Fruit fly (Drosophila melanogaster) whole organism, embryonic: ENCODE data around the gene axo.
A peak's percentile ranks its signal among the peaks of the same experiment; 100 is the strongest.

ENCODE experiments used
- Abd-B ChIP-seq: fragments of 200-800 bp; sonication (Bioruptor generic); optimal IDR thresholded peaks from 2 replicates; lab custom pipeline; 2018; ENCODE audit warnings: missing biosample characterization, mild to moderate bottlenecking, missing genetic modification characterization, moderate library complexity
- Awh ChIP-seq: fragments of 200-800 bp; sonication (Bioruptor generic); IDR thresholded peaks from 2 replicates; pipeline ENCODE4, ENCODE4 v1.3.6; 2022; ENCODE audit warnings: missing biosample characterization, missing genetic modification characterization
- CG1024 ChIP-seq: fragments of 200-800 bp; sonication (Bioruptor generic); IDR thresholded peaks from 2 replicates; pipeline ENCODE4 v1.3.6; 2022; ENCODE audit warnings: missing biosample characterization, missing genetic modification characterization
- CG10654 ChIP-seq: fragments of 200-800 bp; sonication (Bioruptor generic); optimal IDR thresholded peaks from 2 replicates; lab custom pipeline; 2016; ENCODE audit warnings: missing biosample characterization, missing genetic modification characterization
- CG11085 ChIP-seq: fragments of 200-800 bp; sonication (Bioruptor generic); IDR thresholded peaks from 2 replicates; pipeline ENCODE4 v1.3.6; 2022; ENCODE audit warnings: missing biosample characterization, missing genetic modification characterization
- CG12071 ChIP-seq: fragments of 200-800 bp; sonication (Bioruptor generic); optimal IDR thresholded peaks from 3 replicates; lab custom pipeline; 2018; ENCODE audit warnings: missing biosample characterization, mild to moderate bottlenecking, missing genetic modification characterization
- CG13296 ChIP-seq: fragments of 200-800 bp; sonication (Bioruptor generic); optimal IDR thresholded peaks from 3 replicates; lab custom pipeline; 2018; ENCODE audit warnings: missing biosample characterization, mild to moderate bottlenecking, missing genetic modification characterization
- CG14441 ChIP-seq: fragments of 200-800 bp; sonication (Bioruptor generic); IDR thresholded peaks from 2 replicates; pipeline ENCODE4 v1.3.6; 2022; ENCODE audit warnings: missing biosample characterization, missing genetic modification characterization
- CG14965 ChIP-seq: fragments of 200-800 bp; sonication (Bioruptor generic); optimal IDR thresholded peaks from 2 replicates; lab custom pipeline; 2016; ENCODE audit warnings: missing biosample characterization, missing genetic modification characterization, borderline replicate concordance
- CG1529 ChIP-seq: fragments of 200-800 bp; sonication (Bioruptor generic); optimal IDR thresholded peaks from 3 replicates; lab custom pipeline; 2018; ENCODE audit warnings: missing biosample characterization, missing genetic modification characterization
- CG17385 ChIP-seq: fragments of 200-800 bp; sonication (Bioruptor generic); optimal IDR thresholded peaks from 3 replicates; lab custom pipeline; 2018; ENCODE audit warnings: missing biosample characterization, mild to moderate bottlenecking, missing genetic modification characterization
- CG17802 ChIP-seq: fragments of 200-800 bp; sonication (Bioruptor generic); optimal IDR thresholded peaks from 2 replicates; lab custom pipeline; 2018; ENCODE audit warnings: missing biosample characterization, mild to moderate bottlenecking, missing genetic modification characterization, moderate library complexity
- CG18764 ChIP-seq: fragments of 200-800 bp; sonication (Bioruptor generic); optimal IDR thresholded peaks from 3 replicates; lab custom pipeline; 2016; ENCODE audit warnings: missing biosample characterization, missing genetic modification characterization
- CG30020 ChIP-seq: fragments of 200-800 bp; optimal IDR thresholded peaks from 2 replicates; lab custom pipeline; 2019; ENCODE audit warnings: missing biosample characterization, mild to moderate bottlenecking, missing genetic modification characterization, moderate library complexity
- CG30403 ChIP-seq: fragments of 200-800 bp; sonication (Bioruptor generic); optimal IDR thresholded peaks from 3 replicates; lab custom pipeline; 2016; ENCODE audit warnings: missing biosample characterization, missing genetic modification characterization
- CG3163 ChIP-seq: fragments of 200-800 bp; sonication (Bioruptor generic); optimal IDR thresholded peaks from 3 replicates; lab custom pipeline; 2016; ENCODE audit warnings: missing biosample characterization, missing genetic modification characterization
- CG3838 ChIP-seq: fragments of 200-800 bp; sonication (Bioruptor generic); optimal IDR thresholded peaks from 3 replicates; lab custom pipeline; 2016; ENCODE audit warnings: missing biosample characterization, missing genetic modification characterization
- CG6813 ChIP-seq: fragments of 200-800 bp; sonication (Bioruptor generic); optimal IDR thresholded peaks from 2 replicates; lab custom pipeline; 2017; ENCODE audit warnings: missing biosample characterization, missing genetic modification characterization, mild to moderate bottlenecking, moderate library complexity, missing genetic modification reagents
- CG6854 ChIP-seq: fragments of 200-800 bp; sonication (Bioruptor generic); optimal IDR thresholded peaks from 3 replicates; lab custom pipeline; 2017; ENCODE audit warnings: missing biosample characterization, mild to moderate bottlenecking, missing genetic modification characterization
- CTCF ChIP-seq: fragments of 200-800 bp; sonication (Bioruptor generic); optimal IDR thresholded peaks from 2 replicates; lab custom pipeline; 2017; ENCODE audit warnings: missing biosample characterization, mild to moderate bottlenecking, missing genetic modification characterization, moderate library complexity
- CoRest ChIP-seq: fragments of 200-800 bp; sonication (Bioruptor generic); optimal IDR thresholded peaks from 3 replicates; lab custom pipeline; 2018; ENCODE audit warnings: missing biosample characterization, mild to moderate bottlenecking, missing genetic modification characterization, moderate library complexity
- Doc3 ChIP-seq: fragments of 200-800 bp; sonication (Bioruptor generic); IDR thresholded peaks from 3 replicates; pipeline ENCODE4 v1.3.6; 2022; ENCODE audit warnings: missing biosample characterization, missing genetic modification characterization; ENCODE audit not compliant: partially characterized antibody
- Ets97D ChIP-seq: fragments of 200-800 bp; sonication (Bioruptor generic); optimal IDR thresholded peaks from 3 replicates; lab custom pipeline; 2016; ENCODE audit warnings: missing biosample characterization, missing genetic modification characterization
- HLH54F ChIP-seq: fragments of 200-800 bp; sonication (Bioruptor generic); optimal IDR thresholded peaks from 3 replicates; lab custom pipeline; 2016; ENCODE audit warnings: missing biosample characterization, missing genetic modification characterization
- Hand ChIP-seq: fragments of 200-800 bp; sonication (Bioruptor generic); optimal IDR thresholded peaks from 2 replicates; lab custom pipeline; 2017; ENCODE audit warnings: mild to moderate bottlenecking, missing biosample characterization, missing genetic modification reagents, missing genetic modification characterization
- Hr78 ChIP-seq, 2 experiments: fragments of 200-800 bp in 1 of 2; fragments of >200 bp in 1 of 2; sonication (Bioruptor generic) in 1 of 2; optimal IDR thresholded peaks; 2 replicates each; lab custom pipeline; 2017 to 2019; ENCODE audit warnings: missing biosample characterization in 2 of 2, missing genetic modification characterization in 2 of 2, mild to moderate bottlenecking in 1 of 2, moderate library complexity in 1 of 2
- Lhr ChIP-seq: fragments of 200-800 bp; sonication (Bioruptor generic); optimal IDR thresholded peaks from 3 replicates; lab custom pipeline; 2017; ENCODE audit warnings: mild to moderate bottlenecking, missing biosample characterization, missing genetic modification reagents, missing genetic modification characterization
- Meics ChIP-seq: fragments of 200-800 bp; sonication (Bioruptor generic); optimal IDR thresholded peaks from 2 replicates; lab custom pipeline; 2017; ENCODE audit warnings: missing biosample characterization, mild to moderate bottlenecking, missing genetic modification characterization
- NFAT ChIP-seq: fragments of 200-800 bp; sonication (Bioruptor generic); IDR thresholded peaks from 2 replicates; pipeline ENCODE4 v1.3.6; 2022; ENCODE audit warnings: missing biosample characterization, missing genetic modification characterization
- Ravus ChIP-seq: fragments of 200-800 bp; sonication (Bioruptor generic); IDR thresholded peaks from 2 replicates; pipeline ENCODE4 v1.3.6; 2022; ENCODE audit warnings: missing biosample characterization, missing genetic modification characterization
- Scr ChIP-seq: fragments of 200-800 bp; sonication (Bioruptor generic); IDR thresholded peaks from 2 replicates; pipeline ENCODE4 v1.3.6; 2022; ENCODE audit warnings: missing biosample characterization, missing genetic modification characterization; ENCODE audit not compliant: partially characterized antibody
- btn ChIP-seq: fragments of 200-800 bp; sonication (Bioruptor generic); optimal IDR thresholded peaks from 2 replicates; lab custom pipeline; 2016; ENCODE audit warnings: missing biosample characterization, missing genetic modification characterization
- corto ChIP-seq: fragments of 200-800 bp; sonication (Bioruptor generic); optimal IDR thresholded peaks from 2 replicates; lab custom pipeline; 2016; ENCODE audit warnings: missing biosample characterization, mild to moderate bottlenecking, missing genetic modification characterization, moderate library complexity
- dmrt11E ChIP-seq: fragments of 200-800 bp; sonication (Bioruptor generic); optimal IDR thresholded peaks from 3 replicates; lab custom pipeline; 2018; ENCODE audit warnings: missing biosample characterization, mild to moderate bottlenecking, missing genetic modification characterization, moderate library complexity
- ems ChIP-seq: fragments of 200-800 bp; sonication (Bioruptor generic); optimal IDR thresholded peaks from 3 replicates; lab custom pipeline; 2016; ENCODE audit warnings: missing biosample characterization, missing genetic modification characterization
- fd3F ChIP-seq: fragments of 200-800 bp; sonication (Bioruptor generic); optimal IDR thresholded peaks from 2 replicates; lab custom pipeline; 2018; ENCODE audit warnings: missing biosample characterization, mild to moderate bottlenecking, missing genetic modification characterization, moderate library complexity
- gem ChIP-seq: fragments of 200-800 bp; sonication (Bioruptor generic); optimal IDR thresholded peaks from 2 replicates; lab custom pipeline; 2019; ENCODE audit warnings: missing biosample characterization, mild to moderate bottlenecking, missing genetic modification characterization, moderate library complexity
- jigr1 ChIP-seq: fragments of 200-800 bp; sonication (Bioruptor generic); IDR thresholded peaks from 3 replicates; pipeline ENCODE4 v1.3.6; 2022; ENCODE audit warnings: missing biosample characterization, missing genetic modification characterization
- ken ChIP-seq: fragments of 200-800 bp; sonication (Bioruptor generic); IDR thresholded peaks from 3 replicates; pipeline ENCODE4 v1.3.6; 2022; ENCODE audit warnings: missing biosample characterization, missing genetic modification characterization
- odd ChIP-seq: fragments of 200-800 bp; sonication (Bioruptor generic); optimal IDR thresholded peaks from 2 replicates; lab custom pipeline; 2017; ENCODE audit warnings: missing biosample characterization, mild to moderate bottlenecking, missing genetic modification characterization
- onecut ChIP-seq: fragments of 200-800 bp; sonication (Bioruptor generic); IDR thresholded peaks from 2 replicates; pipeline ENCODE4 v1.3.6; 2022; ENCODE audit warnings: missing biosample characterization, missing genetic modification characterization
- pan ChIP-seq, 4 experiments: fragments of >200 bp in 3 of 4; fragments of 200-800 bp in 1 of 4; sonication (Bioruptor generic) in 1 of 4; optimal IDR thresholded peaks in 3 of 4; IDR thresholded peaks in 1 of 4; 2 replicates each; pipeline versions ENCODE4 v1.3.6 to Lab custom; 2017 to 2022; ENCODE audit warnings: missing biosample characterization in 2 of 4, missing genetic modification characterization in 2 of 4, mixed read lengths in 1 of 4
- pho ChIP-seq: fragments of 200-800 bp; sonication (Bioruptor generic); optimal IDR thresholded peaks from 2 replicates; lab custom pipeline; 2016; ENCODE audit warnings: missing biosample characterization, missing genetic modification characterization
- sens ChIP-seq: fragments of 200-800 bp; sonication (Bioruptor generic); peaks from one replicate; lab custom pipeline; 2016; ENCODE audit warnings: missing biosample characterization, missing genetic modification characterization
- sim ChIP-seq: fragments of 200-800 bp; sonication (Bioruptor generic); IDR thresholded peaks from 2 replicates; pipeline ENCODE4 v1.3.6; 2022; ENCODE audit warnings: missing biosample characterization, missing genetic modification characterization
- tgo ChIP-seq: fragments of 200-800 bp; sonication (Bioruptor generic); IDR thresholded peaks from 3 replicates; pipeline ENCODE4 v1.3.6; 2022; ENCODE audit warnings: missing biosample characterization, missing genetic modification characterization
- tio ChIP-seq: fragments of 200-800 bp; sonication (Bioruptor generic); optimal IDR thresholded peaks from 2 replicates; lab custom pipeline; 2017; ENCODE audit warnings: missing biosample characterization, missing genetic modification characterization, inconsistent platforms
- tx ChIP-seq: fragments of 200-800 bp; sonication (Bioruptor generic); optimal IDR thresholded peaks from 2 replicates; lab custom pipeline; 2016; ENCODE audit warnings: missing biosample characterization, missing genetic modification characterization
- usp ChIP-seq: fragments of >200 bp; optimal IDR thresholded peaks from 2 replicates; lab custom pipeline; 2017; ENCODE audit warnings: missing biosample characterization, missing genetic modification characterization
- vfl ChIP-seq: fragments of 200-800 bp; sonication (Bioruptor generic); optimal IDR thresholded peaks from 2 replicates; lab custom pipeline; 2016; ENCODE audit warnings: missing biosample characterization, missing genetic modification characterization
- z ChIP-seq: fragments of 200-800 bp; sonication (Bioruptor generic); IDR thresholded peaks from 3 replicates; pipeline ENCODE4 v1.3.6; 2022; ENCODE audit warnings: missing biosample characterization, missing genetic modification characterization
- zfh1 ChIP-seq: fragments of 200-800 bp; sonication (Bioruptor generic); IDR thresholded peaks from 3 replicates; pipeline ENCODE4 v1.3.6; 2022; ENCODE audit warnings: missing biosample characterization, missing genetic modification characterization

The axo gene

DNA sequence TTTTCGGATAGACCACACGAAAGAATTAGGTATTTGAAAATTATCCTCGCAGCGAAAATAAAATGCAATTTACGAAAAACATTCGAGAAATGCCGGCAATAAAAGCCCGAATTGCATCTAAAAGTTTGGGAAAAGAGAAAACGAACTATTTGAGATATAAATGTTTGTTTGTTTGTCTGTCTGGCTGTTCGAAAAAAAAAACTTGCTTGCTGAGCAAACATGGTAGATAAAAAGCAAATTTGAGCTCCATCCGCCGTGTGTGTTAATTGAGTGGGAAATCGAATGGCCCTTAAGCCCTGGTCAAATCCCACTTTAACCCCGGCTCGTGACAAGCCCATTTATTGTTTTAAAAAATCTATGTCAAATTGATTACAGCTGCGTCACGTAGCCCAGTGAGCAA lies 72.1 kb downstream of the axo start (continued):
- TF ChIP-seq dmrt11E (tag; lab: Kevin White, UChicago) (peak; percentile 24), onecut (GFP tag; lab: Robert Waterston, UW) (peak; percentile 33; the same call in 1 of the 2 replicates), CG3163 (GFP tag; lab: Kevin White, UChicago) (no peak), CG1529 (GFP tag; lab: Kevin White, UChicago) (peak; percentile 5), Awh (0 out of 2 replicates have a peak, but pooled peaks have one; percentile 29), Lhr (GFP tag; lab: Kevin White, UChicago) (peak; percentile 28), zfh1 (GFP tag; lab: Robert Waterston, UW) (no peak), HLH54F (GFP tag; lab: Kevin White, UChicago) (no peak), Hr78 (GFP tag; optimal IDR thresholded peaks at IDR 0.05; lab: Kevin White, UChicago) (peak in 1 of 2 experiments; percentile 40), Scr (GFP tag; lab: Robert Waterston, UW) (no peak), CTCF (GFP tag; lab: Kevin White, UChicago) (peak; percentile 16), sim (GFP tag; lab: Robert Waterston, UW) (peak; percentile 31; the same call in 1 of the 2 replicates), CG12071 (GFP tag; lab: Kevin White, UChicago) (peak; percentile 6), CG6854 (GFP tag; lab: Kevin White, UChicago) (no peak), CG10654 (no peak), usp (GFP tag; lab: Kevin White, UChicago) (no peak), CG17802 (tag; lab: Kevin White, UChicago) (no peak), CoRest (peak; percentile 1), pho (GFP tag; lab: Kevin White, UChicago) (no peak), Doc3 (no peak), CG30020 (tag; lab: Kevin White, UChicago) (no peak), gem (peak; percentile 57), fd3F (no peak), jigr1 (GFP tag; lab: Robert Waterston, UW) (no peak), btn (GFP tag; lab: Kevin White, UChicago) (no peak), CG6813 (GFP tag; lab: Kevin White, UChicago) (peak; percentile 24), z (peak; percentile 57; the same call in 1 of the 3 replicates)

DNA sequence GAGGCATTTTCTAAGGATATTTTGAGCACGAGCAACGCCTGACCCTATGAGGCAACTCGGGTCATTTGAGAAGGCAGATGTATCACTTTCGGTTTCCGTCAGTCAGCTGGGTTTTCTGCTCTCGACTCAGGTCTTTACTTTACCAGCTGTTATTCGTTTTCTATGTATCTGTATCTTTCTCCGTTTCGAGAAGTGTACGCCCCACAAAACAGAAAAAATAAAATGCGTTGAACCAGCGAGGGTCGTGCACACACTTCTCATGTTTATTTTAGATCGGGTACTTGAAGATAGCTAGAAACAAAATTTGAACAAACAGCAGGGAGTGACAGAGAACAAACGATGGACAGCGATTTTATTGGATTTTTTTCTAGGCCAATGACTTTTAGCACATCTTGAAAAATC lies 73.3 kb downstream of the axo start:
- no peak for TF ChIP-seq Ravus (GFP tag; lab: Robert Waterston, UW)
- TF ChIP-seq sens (GFP tag; lab: Kevin White, UChicago): peak; percentile 85
- no peak for TF ChIP-seq CG30403
- TF ChIP-seq CG17385 (GFP tag; lab: Kevin White, UChicago): no peak
- TF ChIP-seq HLH54F (GFP tag; lab: Kevin White, UChicago): no peak
- TF ChIP-seq sim (GFP tag; lab: Robert Waterston, UW): no peak
- peak; percentile 22 for TF ChIP-seq tio (GFP tag; lab: Kevin White, UChicago)
- TF ChIP-seq vfl (GFP tag; lab: Kevin White, UChicago): no peak
- TF ChIP-seq CG3838 (GFP tag; lab: Kevin White, UChicago): peak; percentile 15
- TF ChIP-seq odd (GFP tag; lab: Kevin White, UChicago): peak; percentile 2
- TF ChIP-seq Hand (GFP tag; lab: Kevin White, UChicago): no peak
- no peak for TF ChIP-seq Abd-B (GFP tag; lab: Kevin White, UChicago)
- no peak for TF ChIP-seq CG18764 (GFP tag; lab: Kevin White, UChicago)
- TF ChIP-seq CG14441 (GFP tag; lab: Robert Waterston, UW): no peak
- TF ChIP-seq CG1024 (GFP tag; lab: Robert Waterston, UW): no peak
- no peak for TF ChIP-seq Meics (GFP tag; lab: Kevin White, UChicago)
- TF ChIP-seq pan (optimal IDR thresholded peaks at IDR 0.05; lab: Kevin White, UChicago): no peak
- TF ChIP-seq pan (GFP tag; optimal IDR thresholded peaks at IDR 0.05 in 1 of 2, IDR thresholded peaks at IDR 0.05 in 1 of 2): no peak
- TF ChIP-seq NFAT (GFP tag; lab: Robert Waterston, UW): no peak
- no peak for TF ChIP-seq CG13296 (GFP tag; lab: Kevin White, UChicago)
- TF ChIP-seq ken (GFP tag; lab: Robert Waterston, UW): no peak
- TF ChIP-seq Ets97D (GFP tag; lab: Kevin White, UChicago): no peak
- no peak for TF ChIP-seq ems (GFP tag; lab: Kevin White, UChicago)
- TF ChIP-seq corto (GFP tag; lab: Kevin White, UChicago): no peak
- TF ChIP-seq tx (GFP tag; lab: Kevin White, UChicago): no peak
- TF ChIP-seq tgo (GFP tag; lab: Robert Waterston, UW): no peak
- no peak for TF ChIP-seq CG14965 (GFP tag; lab: Kevin White, UChicago)
- TF ChIP-seq CG11085 (GFP tag; lab: Robert Waterston, UW): no peak
